Fruit fly (Drosophila melanogaster) whole organism, wandering third instar larva: Measurements from ENCODE around the gene Elovl7.

Source experiments
- Dfd ChIP-seq: fragments of >200 bp; optimal IDR thresholded peaks from 2 replicates; lab custom pipeline; 2017; ENCODE audit warnings: missing biosample characterization, missing genetic modification characterization
- Dif ChIP-seq: fragments of 200-275, 200-300 bp; sonication (Bioruptor generic); optimal IDR thresholded peaks from 2 replicates; lab custom pipeline; 2018; ENCODE audit warnings: missing biosample characterization, missing genetic modification characterization; ENCODE audit not compliant: partially characterized antibody
- Hr78 ChIP-seq: fragments of >200 bp; optimal IDR thresholded peaks from 2 replicates; lab custom pipeline; 2017; ENCODE audit warnings: missing biosample characterization, missing genetic modification characterization
- OdsH ChIP-seq: fragments of 200-800 bp; sonication (Bioruptor generic); optimal IDR thresholded peaks from 2 replicates; lab custom pipeline; 2016; ENCODE audit warnings: missing biosample characterization, mild to moderate bottlenecking, missing genetic modification characterization
- Rel ChIP-seq, 2 experiments: fragments of 200-800 bp; sonication (Bioruptor generic) in 1 of 2; optimal IDR thresholded peaks; 2 replicates in 1 of 2; 3 replicates in 1 of 2; lab custom pipeline; 2016 to 2019; ENCODE audit warnings: mild to moderate bottlenecking in 2 of 2, missing biosample characterization in 2 of 2, missing genetic modification characterization in 2 of 2, moderate library complexity in 1 of 2
- dsf ChIP-seq: sonication (Bioruptor generic); optimal IDR thresholded peaks from 2 replicates; lab custom pipeline; 2016; ENCODE audit warnings: missing biosample characterization, missing genetic modification characterization, borderline replicate concordance
- foxo ChIP-seq, 2 experiments: fragments of 200-800 bp; sonication (Bioruptor generic); optimal IDR thresholded peaks; 2 replicates in 1 of 2; 3 replicates in 1 of 2; lab custom pipeline; 2016 to 2017; ENCODE audit warnings: missing biosample characterization in 2 of 2, missing genetic modification characterization in 2 of 2
- jim ChIP-seq: fragments of 175-275, 200-325 bp; sonication (Bioruptor generic); optimal IDR thresholded peaks from 2 replicates; lab custom pipeline; 2016; ENCODE audit warnings: missing biosample characterization, mild to moderate bottlenecking, missing genetic modification characterization
- lola ChIP-seq: fragments of >200 bp; optimal IDR thresholded peaks from 2 replicates; lab custom pipeline; 2017; ENCODE audit warnings: missing biosample characterization, missing genetic modification characterization
- psq ChIP-seq: fragments of 200-800 bp; sonication (Bioruptor generic); optimal IDR thresholded peaks from 3 replicates; lab custom pipeline; 2017; ENCODE audit warnings: missing biosample characterization, mild to moderate bottlenecking, missing genetic modification characterization, moderate library complexity
- sage ChIP-seq: fragments of 200-800 bp; sonication (Bioruptor generic); optimal IDR thresholded peaks from 2 replicates; lab custom pipeline; 2016; ENCODE audit warnings: missing biosample characterization, mild to moderate bottlenecking, missing genetic modification characterization
- usp ChIP-seq: fragments of >200 bp; optimal IDR thresholded peaks from 2 replicates; lab custom pipeline; 2017; ENCODE audit warnings: missing biosample characterization, missing genetic modification characterization
- woc ChIP-seq: sonication (Bioruptor generic); optimal IDR thresholded peaks from 2 replicates; lab custom pipeline; 2016; ENCODE audit warnings: missing biosample characterization, mild to moderate bottlenecking, missing genetic modification characterization

dm6 chr3R:7999530-8000116, 4.0 kb upstream of the Elovl7 start, which contains the start of gene PIG-H:
- no peak for TF ChIP-seq foxo (GFP tag; optimal IDR thresholded peaks at IDR 0.05; lab: Kevin White, UChicago)
- no peak for TF ChIP-seq psq (GFP tag; lab: Kevin White, UChicago)
- TF ChIP-seq Dfd (GFP tag; lab: Kevin White, UChicago): no peak
- no peak for TF ChIP-seq dsf (GFP tag; lab: Kevin White, UChicago)
- peak; percentile 60 for TF ChIP-seq Dif (GFP tag; lab: Kevin White, UChicago)
- TF ChIP-seq jim (GFP tag; lab: Kevin White, UChicago): no peak
- TF ChIP-seq OdsH: no peak
- TF ChIP-seq lola (GFP tag; lab: Kevin White, UChicago): no peak
- TF ChIP-seq woc (GFP tag; lab: Kevin White, UChicago): no peak
- TF ChIP-seq Rel (GFP tag; optimal IDR thresholded peaks at IDR 0.05; lab: Kevin White, UChicago): no peak
- no peak for TF ChIP-seq Rel (tag; optimal IDR thresholded peaks at IDR 0.05; lab: Kevin White, UChicago)
- no peak for TF ChIP-seq usp (GFP tag; lab: Kevin White, UChicago)
- TF ChIP-seq sage (GFP tag; lab: Kevin White, UChicago): no peak
- no peak for TF ChIP-seq Hr78 (GFP tag; lab: Kevin White, UChicago)
